Worm (Caenorhabditis elegans): ENCODE measurements around the gene F47G9.6.

The F47G9.6 gene

ce11 chrV:11334193-11334592 lies 5.0 kb downstream of the F47G9.6 start, which contains the start of gene T02E9.6:
Gene T02E9.6 (minus strand): TSS chrV:11334293.
- TF ChIP-seq daf-19 (GFP tag; conservative IDR thresholded peaks at IDR 0.05) = no peak
- peak; percentile 33 for TF ChIP-seq aha-1 (tag)

DNA sequence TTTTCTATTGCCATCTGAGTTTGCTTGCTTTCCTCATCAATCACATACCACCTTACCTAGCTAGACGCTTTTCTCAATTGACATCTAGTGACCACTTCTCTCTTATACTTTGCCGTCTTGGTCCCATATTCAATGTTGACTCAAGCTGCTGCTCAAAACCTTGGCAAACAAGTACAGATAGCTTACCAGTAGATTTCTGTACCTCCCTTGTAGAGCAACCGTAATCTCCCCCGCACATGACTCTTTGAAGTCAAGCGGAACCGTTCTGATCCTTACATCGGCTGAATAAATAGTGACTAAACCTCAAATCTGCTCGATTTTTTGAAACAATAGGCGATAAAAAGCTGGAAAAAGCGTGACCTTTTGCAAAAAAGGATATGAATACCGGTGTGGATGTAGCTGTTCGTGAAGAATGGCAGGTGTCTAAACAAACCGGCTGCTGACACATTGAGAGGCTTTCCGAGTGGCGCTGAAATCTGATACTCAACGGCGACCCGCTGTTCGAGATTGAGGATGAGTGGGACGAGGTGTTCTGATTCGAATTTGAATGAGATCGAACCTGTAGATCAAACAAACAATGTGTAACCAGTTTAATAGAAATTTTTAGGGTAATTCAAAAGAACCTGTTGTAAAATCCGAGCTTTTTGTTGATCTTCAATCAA lies 6.7 kb downstream of the F47G9.6 start:
- no peak for TF ChIP-seq T26A8.4 (GFP tag; IDR thresholded peaks at IDR 0.05)
- TF ChIP-seq nhr-48 (tag; optimal IDR thresholded peaks at IDR 0.05) = no peak
- no peak for TF ChIP-seq nhr-11 (tag; optimal IDR thresholded peaks at IDR 0.05)
- no peak for TF ChIP-seq ceh-62 (tag; optimal IDR thresholded peaks at IDR 0.05)
- no peak for TF ChIP-seq nhr-6 (tag; optimal IDR thresholded peaks at IDR 0.05)
- TF ChIP-seq zip-2 (tag; optimal IDR thresholded peaks at IDR 0.05) = no peak
- TF ChIP-seq mdl-1 (tag; optimal IDR thresholded peaks at IDR 0.05) = no peak
- no peak for TF ChIP-seq skn-1 (tag; optimal IDR thresholded peaks at IDR 0.05)
- no peak for TF ChIP-seq ceh-82 (tag; optimal IDR thresholded peaks at IDR 0.05)
- no peak for TF ChIP-seq spr-3 (GFP tag; optimal IDR thresholded peaks at IDR 0.05)
- TF ChIP-seq ceh-32 (tag; optimal IDR thresholded peaks at IDR 0.05; ENCODE audit: poor library complexity) = no peak
- no peak for TF ChIP-seq hlh-11 (tag; optimal IDR thresholded peaks at IDR 0.05)
- no peak for TF ChIP-seq ceh-44 (GFP tag; IDR thresholded peaks at IDR 0.05)

DNA sequence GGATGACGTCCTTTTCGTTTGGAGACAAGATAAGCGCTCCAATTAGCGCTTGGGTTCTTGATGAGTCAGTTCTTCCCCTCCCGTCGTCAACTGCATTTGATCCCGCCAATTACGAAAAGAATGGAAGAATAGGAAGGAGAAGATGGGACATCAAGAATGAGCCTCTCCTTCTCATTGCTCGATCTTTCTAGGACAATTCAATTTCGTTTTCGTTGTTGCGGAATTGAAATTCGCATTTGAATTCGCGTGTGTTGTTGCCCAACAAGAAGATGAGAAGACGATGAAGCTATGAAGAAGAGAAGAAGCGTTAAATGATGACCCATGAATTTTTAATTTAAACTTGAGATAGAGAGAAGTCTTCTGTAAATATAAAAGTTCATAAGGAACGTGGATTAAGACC lies 7.7 kb downstream of the F47G9.6 start:
- TF ChIP-seq set-16 (GFP tag; IDR thresholded peaks at IDR 0.05) (no peak), unc-62 (GFP tag; optimal IDR thresholded peaks at IDR 0.05 in 1 of 2) (peak in 1 of 2 experiments; percentile 40), unc-62 (tag; optimal IDR thresholded peaks at IDR 0.05) (no peak)

ce11 chrV:11341130-11341675 lies 12.0 kb downstream of the F47G9.6 start:
- peak; percentile 91 for TF ChIP-seq fkh-10 (GFP tag; optimal IDR thresholded peaks at IDR 0.05)
- TF ChIP-seq lin-15B (tag; optimal IDR thresholded peaks at IDR 0.05) = no peak
- peak; percentile 14 for TF ChIP-seq F37D6.2 (tag; optimal IDR thresholded peaks at IDR 0.05)
- peak; percentile 89 for TF ChIP-seq aha-1 (tag)
- TF ChIP-seq spr-1 (tag; optimal IDR thresholded peaks at IDR 0.05) = no peak
- no peak for TF ChIP-seq madf-9 (GFP tag; conservative IDR thresholded peaks at IDR 0.05)
- TF ChIP-seq snpc-4 (tag; optimal IDR thresholded peaks at IDR 0.05) = no peak
- TF ChIP-seq pha-4 (GFP tag; IDR thresholded peaks at IDR 0.05) = no peak
- no peak for TF ChIP-seq pha-4 (tag; optimal IDR thresholded peaks at IDR 0.05)
- no peak for TF ChIP-seq mdl-1 (tag; optimal IDR thresholded peaks at IDR 0.05)
- TF ChIP-seq ceh-44 (GFP tag; IDR thresholded peaks at IDR 0.05) = no peak
- TF ChIP-seq pqm-1 (tag; optimal IDR thresholded peaks at IDR 0.05) = no peak
- TF ChIP-seq ctbp-1 (GFP tag; IDR thresholded peaks at IDR 0.05) = peak; percentile 63; the same call in 1 of the 2 replicates
- TF ChIP-seq vab-7 (GFP tag; IDR thresholded peaks at IDR 0.05) = no peak
- no peak for TF ChIP-seq nhr-237 (tag; optimal IDR thresholded peaks at IDR 0.05)
- TF ChIP-seq ces-1 (GFP tag; optimal IDR thresholded peaks at IDR 0.05) = peak; percentile 72
- TF ChIP-seq set-16 (GFP tag; IDR thresholded peaks at IDR 0.05) = peak; percentile 82
- TF ChIP-seq mxl-3 (GFP tag; optimal IDR thresholded peaks at IDR 0.05) = no peak
- 0 out of 2 replicates have a peak, but pooled peaks have one; percentile 29 for TF ChIP-seq egl-43 (GFP tag; IDR thresholded peaks at IDR 0.05)
- TF ChIP-seq lim-7 (GFP tag; IDR thresholded peaks at IDR 0.05) = 0 out of 2 replicates have a peak, but pooled peaks have one; percentile 46
- peak in 1 of 2 experiments; percentile 3 for TF ChIP-seq unc-62 (GFP tag; optimal IDR thresholded peaks at IDR 0.05 in 1 of 2)
- no peak for TF ChIP-seq unc-62 (tag; optimal IDR thresholded peaks at IDR 0.05)
- TF ChIP-seq rbr-2 (tag; optimal IDR thresholded peaks at IDR 0.05) = peak; percentile 27
- TF ChIP-seq daf-12 (tag; optimal IDR thresholded peaks at IDR 0.05) = no peak
- TF ChIP-seq F10B5.3 (tag; optimal IDR thresholded peaks at IDR 0.05) = no peak
- peak; percentile 11 for TF ChIP-seq hlh-11 (tag; optimal IDR thresholded peaks at IDR 0.05)
